Worm (Caenorhabditis elegans): ENCODE measurements around the gene laat-1.

DNA sequence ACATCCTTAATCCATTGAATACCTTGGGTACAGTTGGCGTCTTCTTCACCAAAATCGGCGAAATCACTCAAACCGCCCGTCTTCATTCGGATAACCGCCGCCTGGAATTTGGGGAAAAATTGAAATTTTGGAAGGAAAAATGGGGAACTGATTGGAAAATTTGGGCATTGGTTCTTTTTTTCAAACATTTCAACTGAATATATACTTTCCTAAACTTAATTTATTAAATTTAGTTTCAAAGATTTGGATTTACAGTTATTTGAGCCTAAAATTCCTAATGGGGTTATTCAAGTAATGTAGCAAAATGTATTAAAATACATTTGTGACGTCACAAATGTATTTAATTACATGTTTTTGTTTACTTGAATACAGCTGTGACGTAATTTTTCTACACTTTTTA is at the start of gene laat-1:
- no peak for TF ChIP-seq lin-13 (tag; optimal IDR thresholded peaks at IDR 0.05)
- no peak for TF ChIP-seq mab-5 (tag; optimal IDR thresholded peaks at IDR 0.05)
- TF ChIP-seq flh-1 (GFP tag; optimal IDR thresholded peaks at IDR 0.05), result no peak
- TF ChIP-seq unc-62 (GFP tag; optimal IDR thresholded peaks at IDR 0.05), result no peak
- no peak for TF ChIP-seq nhr-12 (tag; optimal IDR thresholded peaks at IDR 0.05)
- TF ChIP-seq ztf-11 (tag; optimal IDR thresholded peaks at IDR 0.05), result no peak
- no peak for TF ChIP-seq snpc-4 (tag; optimal IDR thresholded peaks at IDR 0.05)
- TF ChIP-seq pha-4 (tag; optimal IDR thresholded peaks at IDR 0.05), result no peak
- TF ChIP-seq elt-3 (tag; optimal IDR thresholded peaks at IDR 0.05), result no peak
- no peak for TF ChIP-seq ceh-83 (GFP tag; optimal IDR thresholded peaks at IDR 0.05)
- no peak for TF ChIP-seq unc-120 (tag; optimal IDR thresholded peaks at IDR 0.05; ENCODE audit: poor library complexity, severe bottlenecking)
- TF ChIP-seq unc-39 (tag; optimal IDR thresholded peaks at IDR 0.05), result no peak
